Worm (Caenorhabditis elegans) whole organism, late embryonic: ENCODE data around the gene F54C9.14.

Experiments
- C08G9.2 ChIP-seq: sonication (generic microtip); optimal IDR thresholded peaks from 2 replicates; lab custom pipeline; 2016; ENCODE audit warnings: mild to moderate bottlenecking, missing genetic modification characterization, moderate library complexity, missing compliant biosample characterization
- F13H6.1 ChIP-seq: sonication (generic microtip); optimal IDR thresholded peaks from 2 replicates; lab custom pipeline; 2016; ENCODE audit warnings: missing genetic modification characterization, missing compliant biosample characterization
- K02D7.2 ChIP-seq: sonication (generic microtip); optimal IDR thresholded peaks from 2 replicates; lab custom pipeline; 2017; ENCODE audit warnings: mild to moderate bottlenecking, missing genetic modification characterization, missing compliant biosample characterization
- K09A11.1 ChIP-seq: sonication (generic microtip); optimal IDR thresholded peaks from 2 replicates; lab custom pipeline; 2017; ENCODE audit warnings: antibody characterized with exemption, mild to moderate bottlenecking, missing genetic modification characterization, missing compliant biosample characterization; ENCODE audit not compliant: insufficient read depth
- T23F11.4 ChIP-seq: fragments of 200-800 bp; sonication (Bioruptor generic); optimal IDR thresholded peaks from 2 replicates; lab custom pipeline; 2018; ENCODE audit warnings: mild to moderate bottlenecking, missing genetic modification characterization, missing compliant biosample characterization
- ceh-14 ChIP-seq: sonication (generic microtip); optimal IDR thresholded peaks from 2 replicates; lab custom pipeline; 2016; ENCODE audit warnings: missing genotype, missing genetic modification characterization, missing compliant biosample characterization
- ceh-18 ChIP-seq: sonication (generic microtip); optimal IDR thresholded peaks from 2 replicates; lab custom pipeline; 2016; ENCODE audit warnings: missing genetic modification characterization, missing compliant biosample characterization
- ceh-2 ChIP-seq: sonication (generic microtip); optimal IDR thresholded peaks from 2 replicates; lab custom pipeline; 2016; ENCODE audit warnings: missing genotype, missing genetic modification characterization, missing compliant biosample characterization
- ceh-22 ChIP-seq: sonication (generic microtip); optimal IDR thresholded peaks from 2 replicates; lab custom pipeline; 2017; ENCODE audit warnings: missing biosample characterization, missing genetic modification characterization
- ceh-45 ChIP-seq: fragments of 200-800 bp; sonication (Bioruptor generic); IDR thresholded peaks from 2 replicates; pipeline ENCODE4 v1.3.6; 2022; ENCODE audit warnings: missing genetic modification reagents, missing genetic modification characterization, missing compliant biosample characterization
- ceh-9 ChIP-seq: sonication (generic microtip); optimal IDR thresholded peaks from 2 replicates; lab custom pipeline; 2016; ENCODE audit warnings: mild to moderate bottlenecking, missing genetic modification characterization, inconsistent platforms, missing compliant biosample characterization
- che-1 ChIP-seq: sonication (generic microtip); optimal IDR thresholded peaks from 2 replicates; lab custom pipeline; 2016; ENCODE audit warnings: mild to moderate bottlenecking, missing genetic modification characterization, missing compliant biosample characterization
- dmd-4 ChIP-seq: sonication (generic microtip); optimal IDR thresholded peaks from 2 replicates; lab custom pipeline; 2016; ENCODE audit warnings: borderline replicate concordance, missing genetic modification characterization, missing compliant biosample characterization
- fkh-10 ChIP-seq: fragments of 150-350 bp; optimal IDR thresholded peaks from 2 replicates; lab custom pipeline; 2014; ENCODE audit warnings: missing biosample characterization, missing genetic modification reagents, missing genetic modification characterization
- hlh-8 ChIP-seq: sonication (generic microtip); optimal IDR thresholded peaks from 2 replicates; lab custom pipeline; 2016; ENCODE audit warnings: missing genotype, missing genetic modification characterization, missing compliant biosample characterization
- madf-2 ChIP-seq: sonication (generic microtip); optimal IDR thresholded peaks from 2 replicates; lab custom pipeline; 2017; ENCODE audit warnings: missing genetic modification characterization, missing compliant biosample characterization
- nhr-11 ChIP-seq: fragments of 150-350 bp; optimal IDR thresholded peaks from 2 replicates; lab custom pipeline; 2014; ENCODE audit warnings: missing biosample characterization, missing genetic modification characterization
- npax-4 ChIP-seq: sonication (generic microtip); optimal IDR thresholded peaks from 2 replicates; lab custom pipeline; 2016; ENCODE audit warnings: missing genetic modification characterization, missing compliant biosample characterization
- odd-2 ChIP-seq: sonication (generic microtip); optimal IDR thresholded peaks from 2 replicates; lab custom pipeline; 2017; ENCODE audit warnings: antibody characterized with exemption, mild to moderate bottlenecking, missing genetic modification characterization, missing compliant biosample characterization
- pros-1 ChIP-seq: fragments of 150-350 bp; optimal IDR thresholded peaks from 2 replicates; lab custom pipeline; 2014; ENCODE audit warnings: missing biosample characterization, missing genetic modification reagents, missing genetic modification characterization
- ref-2 ChIP-seq: sonication (generic microtip); optimal IDR thresholded peaks from 2 replicates; lab custom pipeline; 2016; ENCODE audit warnings: missing genetic modification characterization, missing compliant biosample characterization
- rnt-1 ChIP-seq: sonication (generic microtip); optimal IDR thresholded peaks from 2 replicates; lab custom pipeline; 2016; ENCODE audit warnings: missing genetic modification characterization, missing compliant biosample characterization
- sdc-2 ChIP-seq: sonication (generic microtip); optimal IDR thresholded peaks from 2 replicates; lab custom pipeline; 2016; ENCODE audit warnings: missing genotype, missing genetic modification characterization, missing compliant biosample characterization
- sox-2 ChIP-seq: fragments of 200-800 bp; sonication (Bioruptor generic); IDR thresholded peaks from 2 replicates; pipeline ENCODE4 v1.3.6; 2022; ENCODE audit warnings: missing genetic modification reagents, missing genetic modification characterization, missing compliant biosample characterization
- sox-4 ChIP-seq: sonication (generic microtip); optimal IDR thresholded peaks from 2 replicates; lab custom pipeline; 2017; ENCODE audit warnings: mild to moderate bottlenecking, missing genetic modification characterization, inconsistent platforms, missing compliant biosample characterization
- syd-9 ChIP-seq: sonication (generic microtip); optimal IDR thresholded peaks from 2 replicates; lab custom pipeline; 2016; ENCODE audit warnings: mild to moderate bottlenecking, missing genetic modification characterization, moderate library complexity, missing compliant biosample characterization
- tbx-7 ChIP-seq: sonication (generic microtip); optimal IDR thresholded peaks from 2 replicates; lab custom pipeline; 2016; ENCODE audit warnings: missing genotype, missing genetic modification characterization, missing compliant biosample characterization
- ttx-3 ChIP-seq: sonication (generic microtip); optimal IDR thresholded peaks from 2 replicates; lab custom pipeline; 2016; ENCODE audit warnings: missing genetic modification reagents, missing genetic modification characterization, missing compliant biosample characterization
- unc-3 ChIP-seq, 2 experiments: fragments of 200-800 bp in 1 of 2; sonication (Bioruptor generic) in 1 of 2; sonication (generic microtip) in 1 of 2; conservative IDR thresholded peaks in 1 of 2; optimal IDR thresholded peaks in 1 of 2; 2 replicates each; pipeline versions ENCODE4 v1.3.6 to Lab custom; 2016 to 2022; ENCODE audit warnings: missing compliant biosample characterization in 2 of 2, missing genetic modification characterization in 2 of 2, missing genetic modification reagents in 1 of 2
- unc-42 ChIP-seq: sonication (generic microtip); optimal IDR thresholded peaks from 2 replicates; lab custom pipeline; 2016; ENCODE audit warnings: missing genotype, missing genetic modification characterization, missing compliant biosample characterization

Gene F54C9.14

DNA sequence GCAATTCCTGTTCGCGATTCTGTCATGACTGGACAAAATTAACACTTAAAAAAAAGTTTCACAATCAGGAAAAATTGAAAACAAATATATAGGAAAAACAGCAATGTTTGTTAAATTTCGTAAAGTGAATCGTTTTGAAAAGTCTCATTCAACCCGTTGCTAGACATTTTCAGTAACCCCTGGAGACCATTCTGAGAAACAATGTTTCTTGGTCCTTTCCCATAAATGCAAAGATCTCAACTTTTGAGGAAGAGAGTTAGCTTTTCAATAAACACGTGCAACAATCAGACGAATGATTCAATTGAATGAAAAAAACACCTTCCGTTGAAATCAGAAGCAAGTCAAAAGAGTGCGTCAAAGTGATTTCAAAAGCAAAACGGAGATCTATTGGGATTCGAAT is 48.0 kb downstream of the F54C9.14 start, which contains the start of gene F28C6.9:
F28C6.9 (minus strand) TSS at position 101 of the 400 bp plus-strand sequence.
- TF ChIP-seq ceh-14 (no peak), madf-2 (tag; lab: Kevin White, UChicago) (no peak), T23F11.4 (GFP tag; lab: Kevin White, UChicago) (no peak), ttx-3 (tag; lab: Kevin White, UChicago) (no peak), che-1 (tag; lab: Kevin White, UChicago) (no peak), dmd-4 (tag; lab: Kevin White, UChicago) (no peak), ceh-18 (tag; lab: Kevin White, UChicago) (no peak), tbx-7 (tag; lab: Kevin White, UChicago) (no peak)

DNA sequence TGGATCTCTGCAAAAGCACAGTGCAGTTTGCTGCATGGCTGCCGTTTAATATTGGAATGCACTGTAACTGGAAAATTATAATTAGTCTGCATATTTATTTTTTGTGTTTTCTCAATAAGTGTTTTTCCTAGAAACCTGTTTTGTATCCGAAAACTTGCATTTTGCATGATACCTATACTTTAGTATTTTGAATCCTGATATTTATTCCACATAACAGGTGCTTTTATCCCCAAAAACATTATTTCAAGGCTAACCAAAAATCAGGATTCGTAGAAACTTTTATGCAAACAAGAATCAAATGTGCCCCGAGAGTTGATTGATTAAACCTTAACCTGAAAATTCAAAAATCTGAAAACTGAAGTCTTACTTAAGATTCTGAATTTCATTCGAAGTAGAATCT is 48.5 kb downstream of the F54C9.14 start:
- no peak for TF ChIP-seq madf-2 (tag; lab: Kevin White, UChicago)
- no peak for TF ChIP-seq K02D7.2 (tag; lab: Kevin White, UChicago)
- TF ChIP-seq sdc-2 (tag; lab: Kevin White, UChicago): no peak
- no peak for TF ChIP-seq ceh-45 (GFP tag; lab: Robert Waterston, UW)
- TF ChIP-seq ttx-3 (tag; lab: Kevin White, UChicago): no peak
- no peak for TF ChIP-seq ref-2 (tag; lab: Kevin White, UChicago)
- no peak for TF ChIP-seq F13H6.1 (tag; lab: Kevin White, UChicago)
- no peak for TF ChIP-seq pros-1
- TF ChIP-seq syd-9 (tag; lab: Kevin White, UChicago): no peak
- no peak for TF ChIP-seq unc-3 (GFP tag; conservative IDR thresholded peaks at IDR 0.05; lab: Robert Waterston, UW)
- no peak for TF ChIP-seq unc-3 (tag; optimal IDR thresholded peaks at IDR 0.05; lab: Kevin White, UChicago)
- no peak for TF ChIP-seq nhr-11 (tag; lab: Kevin White, UChicago)
- no peak for TF ChIP-seq sox-2
- no peak for TF ChIP-seq ceh-2 (tag; lab: Kevin White, UChicago)
- no peak for TF ChIP-seq C08G9.2 (tag; lab: Kevin White, UChicago)
- TF ChIP-seq odd-2 (tag; lab: Kevin White, UChicago): no peak
- TF ChIP-seq sox-4 (tag; lab: Kevin White, UChicago): no peak
- TF ChIP-seq ceh-22 (tag; lab: Kevin White, UChicago): no peak
- TF ChIP-seq ceh-9: no peak
- TF ChIP-seq, all 69 proteins: peak for 0

DNA sequence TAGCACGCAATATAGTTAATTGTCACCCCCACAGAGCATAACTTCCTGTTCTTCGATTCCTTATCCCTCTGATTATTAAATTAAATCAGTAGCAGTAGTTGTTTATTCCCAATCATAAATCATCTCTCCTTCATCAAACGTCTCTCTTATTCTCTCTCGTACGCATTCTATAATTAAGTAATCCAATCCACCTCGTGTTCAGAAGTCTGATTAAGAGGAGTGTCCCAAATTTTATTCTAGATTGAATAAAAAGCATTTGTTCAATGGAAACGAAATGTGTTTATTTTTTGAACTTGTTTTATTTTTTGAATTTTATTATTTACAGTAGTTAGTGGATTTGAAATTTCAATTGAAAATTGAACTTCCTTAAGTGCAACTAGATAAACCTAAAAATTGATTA is 49.2 kb downstream of the F54C9.14 start:
- TF ChIP-seq rnt-1 (tag; lab: Kevin White, UChicago) (no peak), unc-42 (tag; lab: Kevin White, UChicago) (peak; percentile 53)
- TF ChIP-seq, all 69 proteins: peak for 1

DNA sequence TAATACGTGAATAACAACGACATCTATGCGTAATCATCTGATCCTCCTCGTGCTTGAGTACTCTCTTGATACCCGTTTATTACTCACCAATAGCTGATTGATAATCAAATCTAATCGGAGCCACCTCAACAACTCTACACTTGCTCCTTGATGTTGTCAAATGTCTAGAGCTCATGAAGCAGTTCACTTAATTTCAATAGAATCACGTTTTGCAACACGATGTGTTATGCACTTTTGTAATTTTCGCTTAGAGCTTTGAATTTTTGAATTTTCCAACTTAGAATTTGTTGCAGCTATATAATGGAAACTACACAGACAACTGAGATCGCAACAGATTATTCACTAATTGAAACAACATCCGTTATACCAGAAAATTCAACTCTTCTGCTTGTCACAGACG is 50.4 kb downstream of the F54C9.14 start, which contains the start of gene T22C8.1:
T22C8.1 (plus strand) TSS at position 301 of the 400 bp plus-strand sequence.
- TF ChIP-seq K09A11.1 (tag; lab: Kevin White, UChicago) (no peak), hlh-8 (tag; lab: Kevin White, UChicago) (no peak), fkh-10 (GFP tag; lab: Kevin White, UChicago) (no peak), npax-4 (tag; lab: Kevin White, UChicago) (no peak)
- TF ChIP-seq, all 69 proteins: peak for 0
